Fruit fly (Drosophila melanogaster): ENCODE data around the gene CG11164.

- TF ChIP-seq CG6854 (GFP tag; optimal IDR thresholded peaks at IDR 0.05) (no peak), dac (GFP tag; optimal IDR thresholded peaks at IDR 0.05) (no peak), spab (GFP tag; optimal IDR thresholded peaks at IDR 0.05) (no peak), Sox102F (GFP tag; optimal IDR thresholded peaks at IDR 0.05) (no peak), Eip78C (GFP tag) (no peak)
Observed at dm6 chrX:13699666-13700065, 31.9 kb downstream of the CG11164 start.
